Fruit fly (Drosophila melanogaster) whole organism, prepupa: ENCODE data around the gene CG9175.

Experiments used
- Blimp-1 ChIP-seq: fragments of 200-800 bp; sonication (Bioruptor generic); optimal IDR thresholded peaks from 3 replicates; lab custom pipeline; 2017; ENCODE audit warnings: missing biosample characterization, missing genetic modification characterization, mild to moderate bottlenecking, moderate library complexity, missing genetic modification reagents
- CG10631 ChIP-seq: fragments of 200-800 bp; sonication (Bioruptor generic); optimal IDR thresholded peaks from 2 replicates; lab custom pipeline; 2016; ENCODE audit warnings: missing biosample characterization, missing genetic modification characterization
- CG10669 ChIP-seq: fragments of 200-800 bp; sonication (Bioruptor generic); optimal IDR thresholded peaks from 3 replicates; lab custom pipeline; 2018; ENCODE audit warnings: missing biosample characterization, mild to moderate bottlenecking, missing genetic modification characterization, moderate library complexity
- CG11762 ChIP-seq: fragments of 200-800 bp; sonication (Bioruptor generic); optimal IDR thresholded peaks from 3 replicates; lab custom pipeline; 2016; ENCODE audit warnings: missing biosample characterization, missing genetic modification characterization; ENCODE audit not compliant: insufficient read depth
- CG15336 ChIP-seq: fragments of 200-800 bp; sonication (Bioruptor generic); IDR thresholded peaks from 2 replicates; pipeline ENCODE4 v1.3.6; 2022; ENCODE audit warnings: missing biosample characterization, missing genetic modification characterization
- CG1621 ChIP-seq: fragments of 200-800 bp; sonication (Bioruptor generic); optimal IDR thresholded peaks from 3 replicates; lab custom pipeline; 2018; ENCODE audit warnings: missing biosample characterization, mild to moderate bottlenecking, missing genetic modification characterization
- CG3032 ChIP-seq: fragments of 200-800 bp; optimal IDR thresholded peaks from 2 replicates; lab custom pipeline; 2019; ENCODE audit warnings: missing biosample characterization, mild to moderate bottlenecking, missing genetic modification characterization, moderate library complexity
- CG32006 ChIP-seq: fragments of 200-800 bp; sonication (Bioruptor generic); optimal IDR thresholded peaks from 3 replicates; lab custom pipeline; 2017; ENCODE audit warnings: missing biosample characterization, mild to moderate bottlenecking, missing genetic modification characterization
- CG3919 ChIP-seq: fragments of 200-800 bp; sonication (Bioruptor generic); optimal IDR thresholded peaks from 3 replicates; lab custom pipeline; 2016; ENCODE audit warnings: missing biosample characterization, missing genetic modification characterization
- CG4318 ChIP-seq: fragments of 200-800 bp; sonication (Bioruptor generic); optimal IDR thresholded peaks from 3 replicates; lab custom pipeline; 2017; ENCODE audit warnings: missing biosample characterization, mild to moderate bottlenecking, missing genetic modification characterization
- CG6163 ChIP-seq: fragments of 200-800 bp; sonication (Bioruptor generic); IDR thresholded peaks from 3 replicates; pipeline ENCODE4 v1.3.6; 2022; ENCODE audit warnings: missing biosample characterization, missing genetic modification characterization
- CG6792 ChIP-seq: fragments of 200-800 bp; sonication (Bioruptor generic); optimal IDR thresholded peaks from 3 replicates; lab custom pipeline; 2016; ENCODE audit warnings: missing biosample characterization, missing genetic modification characterization
- CG6808 ChIP-seq: fragments of 200-800 bp; sonication (Bioruptor generic); optimal IDR thresholded peaks from 3 replicates; lab custom pipeline; 2017; ENCODE audit warnings: missing biosample characterization, missing genetic modification characterization, mild to moderate bottlenecking, moderate library complexity, missing genetic modification reagents
- CG6854 ChIP-seq: fragments of 200-800 bp; sonication (Bioruptor generic); optimal IDR thresholded peaks from 2 replicates; lab custom pipeline; 2017; ENCODE audit warnings: missing biosample characterization, mild to moderate bottlenecking, missing genetic modification characterization
- CG8319 ChIP-seq: fragments of 200-800 bp; sonication (Bioruptor generic); optimal IDR thresholded peaks from 3 replicates; lab custom pipeline; 2016; ENCODE audit warnings: missing biosample characterization, missing genetic modification characterization
- CG8632 ChIP-seq: fragments of 200-800 bp; sonication (Bioruptor generic); optimal IDR thresholded peaks from 3 replicates; lab custom pipeline; 2016; ENCODE audit warnings: missing biosample characterization, missing genetic modification characterization
- Eip75B ChIP-seq: fragments of 200-800 bp; sonication (Bioruptor generic); optimal IDR thresholded peaks from 3 replicates; lab custom pipeline; 2016; ENCODE audit warnings: missing biosample characterization, missing genetic modification characterization
- Ets21C ChIP-seq: fragments of 200-800 bp; sonication (Bioruptor generic); optimal IDR thresholded peaks from 3 replicates; lab custom pipeline; 2016; ENCODE audit warnings: missing biosample characterization, missing genetic modification characterization
- Ets96B ChIP-seq: fragments of 200-800 bp; optimal IDR thresholded peaks from 2 replicates; lab custom pipeline; 2019; ENCODE audit warnings: missing biosample characterization, mild to moderate bottlenecking, missing genetic modification characterization, moderate library complexity
- Hr38 ChIP-seq: sonication (Bioruptor generic); optimal IDR thresholded peaks from 2 replicates; lab custom pipeline; 2016; ENCODE audit warnings: missing biosample characterization, missing genetic modification characterization
- Hr39 ChIP-seq: fragments of 200-800 bp; sonication (Bioruptor generic); optimal IDR thresholded peaks from 2 replicates; lab custom pipeline; 2016; ENCODE audit warnings: missing biosample characterization, missing genetic modification characterization
- Hr4 ChIP-seq: fragments of 200-800 bp; sonication (Bioruptor generic); optimal IDR thresholded peaks from 3 replicates; lab custom pipeline; 2016; ENCODE audit warnings: missing biosample characterization, missing genetic modification characterization
- Lpt ChIP-seq: fragments of 200-800 bp; sonication (Bioruptor generic); optimal IDR thresholded peaks from 3 replicates; lab custom pipeline; 2016; ENCODE audit warnings: missing biosample characterization, missing genetic modification characterization
- Met ChIP-seq: fragments of 200-800 bp; sonication (Bioruptor generic); optimal IDR thresholded peaks from 3 replicates; lab custom pipeline; 2016; ENCODE audit warnings: missing biosample characterization, missing genetic modification characterization
- OdsH ChIP-seq: fragments of 200-800 bp; sonication (Bioruptor generic); optimal IDR thresholded peaks from 3 replicates; lab custom pipeline; 2016; ENCODE audit warnings: missing biosample characterization, missing genetic modification characterization
- Smox ChIP-seq: fragments of 200-800 bp; sonication (Bioruptor generic); optimal IDR thresholded peaks from 3 replicates; lab custom pipeline; 2016; ENCODE audit warnings: missing biosample characterization, missing genetic modification characterization
- Sox102F ChIP-seq: fragments of 200-800 bp; sonication (Bioruptor generic); optimal IDR thresholded peaks from 2 replicates; lab custom pipeline; 2016; ENCODE audit warnings: missing biosample characterization, mild to moderate bottlenecking, missing genetic modification characterization
- Sox14 ChIP-seq: fragments of 200-800 bp; sonication (Bioruptor generic); optimal IDR thresholded peaks from 3 replicates; lab custom pipeline; 2016; ENCODE audit warnings: missing biosample characterization, missing genetic modification characterization
- achi ChIP-seq: fragments of 200-800 bp; sonication (Bioruptor generic); optimal IDR thresholded peaks from 3 replicates; lab custom pipeline; 2016; ENCODE audit warnings: missing biosample characterization, missing genetic modification characterization
- cyc ChIP-seq: fragments of 200-800 bp; sonication (Bioruptor generic); optimal IDR thresholded peaks from 3 replicates; lab custom pipeline; 2016; ENCODE audit warnings: missing biosample characterization, missing genetic modification characterization
- esn ChIP-seq: fragments of 200-800 bp; sonication (Bioruptor generic); optimal IDR thresholded peaks from 2 replicates; lab custom pipeline; 2016; ENCODE audit warnings: missing biosample characterization, mild to moderate bottlenecking, missing genetic modification characterization, moderate library complexity
- fkh ChIP-seq: fragments of 200-800 bp; sonication (Bioruptor generic); optimal IDR thresholded peaks from 3 replicates; lab custom pipeline; 2017; ENCODE audit warnings: missing biosample characterization, mild to moderate bottlenecking, missing genetic modification characterization, moderate library complexity
- lz ChIP-seq: fragments of 200-800 bp; sonication (Bioruptor generic); optimal IDR thresholded peaks from 3 replicates; lab custom pipeline; 2016; ENCODE audit warnings: missing biosample characterization, missing genetic modification characterization
- net ChIP-seq: fragments of 200-800 bp; sonication (Bioruptor generic); optimal IDR thresholded peaks from 3 replicates; lab custom pipeline; 2016; ENCODE audit warnings: missing biosample characterization, missing genetic modification characterization
- pdm3 ChIP-seq: fragments of 200-800 bp; sonication (Bioruptor generic); optimal IDR thresholded peaks from 3 replicates; lab custom pipeline; 2016; ENCODE audit warnings: missing biosample characterization, missing genetic modification characterization
- salr ChIP-seq, 2 experiments: fragments of 200-800 bp; sonication (Bioruptor generic); optimal IDR thresholded peaks; 3 replicates each; lab custom pipeline; 2016 to 2018; ENCODE audit warnings: missing biosample characterization in 2 of 2, missing genetic modification characterization in 2 of 2, mild to moderate bottlenecking in 1 of 2
- ss ChIP-seq, 2 experiments: fragments of 200-800 bp; sonication (Bioruptor generic); optimal IDR thresholded peaks; 2 replicates in 1 of 2; 3 replicates in 1 of 2; lab custom pipeline; 2017 to 2018; ENCODE audit warnings: mild to moderate bottlenecking in 2 of 2, missing biosample characterization in 2 of 2, missing genetic modification characterization in 2 of 2, moderate library complexity in 1 of 2
- svp ChIP-seq: fragments of 200-800 bp; sonication (Bioruptor generic); peaks from one replicate; lab custom pipeline; 2016; ENCODE audit warnings: missing biosample characterization, missing genetic modification characterization
- topi ChIP-seq: fragments of 200-800 bp; sonication (Bioruptor generic); optimal IDR thresholded peaks from 3 replicates; lab custom pipeline; 2016; ENCODE audit warnings: missing biosample characterization, missing genetic modification characterization
- vri ChIP-seq: fragments of 200-800 bp; sonication (Bioruptor generic); optimal IDR thresholded peaks from 3 replicates; lab custom pipeline; 2016; ENCODE audit warnings: missing biosample characterization, mild to moderate bottlenecking, missing genetic modification characterization

Gene CG9175

DNA sequence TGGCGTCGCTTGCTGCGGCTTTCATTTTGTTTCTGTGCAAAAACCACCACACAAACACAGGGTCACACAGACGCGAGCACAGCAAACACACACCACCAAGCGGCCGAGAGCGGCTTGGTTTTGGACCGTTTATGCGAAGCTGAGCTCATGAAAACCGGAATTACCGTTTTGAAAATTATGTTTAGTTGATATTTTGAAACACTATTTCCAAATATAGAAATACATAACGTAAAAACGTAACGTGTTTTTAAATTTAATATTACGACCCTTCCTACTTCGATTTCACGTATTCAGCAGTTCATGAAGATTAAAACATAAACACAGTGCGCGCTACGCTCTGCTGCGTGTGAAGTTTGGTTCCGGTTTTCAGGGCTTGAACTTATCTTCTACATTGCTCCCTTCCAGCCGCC, 47.5 kb downstream of the CG9175 start (continued):
- no peak for TF ChIP-seq CG4318
- peak; percentile 96 for TF ChIP-seq achi
- TF ChIP-seq esn (GFP tag; lab: Kevin White, UChicago) = peak; percentile 98
- peak; percentile 94 for TF ChIP-seq CG8632 (GFP tag; lab: Kevin White, UChicago)
- TF ChIP-seq Hr38 (GFP tag; lab: Kevin White, UChicago) = no peak
- peak; percentile 96 for TF ChIP-seq Smox (GFP tag; lab: Kevin White, UChicago)
- TF ChIP-seq CG10669 (GFP tag; lab: Kevin White, UChicago) = peak; percentile 89
- TF ChIP-seq Ets21C = peak; percentile 88
- TF ChIP-seq, all 60 proteins: peak for 57

DNA sequence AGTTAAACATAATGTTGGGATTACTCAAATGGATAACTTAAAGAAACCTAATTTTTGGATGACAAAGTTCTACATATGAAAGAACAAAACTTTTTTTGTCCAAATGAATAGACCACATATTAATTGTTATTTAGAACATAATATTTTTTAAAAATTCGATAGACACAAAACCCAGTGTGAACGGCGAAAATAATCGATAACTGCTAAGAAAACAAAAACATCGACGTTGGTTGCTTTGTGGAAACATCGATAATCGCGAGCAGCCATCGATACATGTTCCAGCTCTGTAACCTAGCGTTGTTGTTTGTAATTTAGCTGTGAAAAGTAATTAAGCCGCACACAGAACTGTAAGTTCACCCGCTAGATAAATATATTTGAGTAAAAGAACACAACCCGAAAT, 48.2 kb downstream of the CG9175 start, which contains the start of gene CG9135:
CG9135 (plus strand) TSS at position 226 of the 400 bp plus-strand sequence.
- no peak for TF ChIP-seq CG3919 (GFP tag; lab: Kevin White, UChicago)
- no peak for TF ChIP-seq salr (GFP tag; optimal IDR thresholded peaks at IDR 0.05; lab: Kevin White, UChicago)
- TF ChIP-seq CG8632 (GFP tag; lab: Kevin White, UChicago) = no peak
- no peak for TF ChIP-seq CG6792 (GFP tag; lab: Kevin White, UChicago)
- no peak for TF ChIP-seq Met (GFP tag; lab: Kevin White, UChicago)
- no peak for TF ChIP-seq Sox102F (GFP tag; lab: Kevin White, UChicago)
- TF ChIP-seq CG6163 (GFP tag; lab: Robert Waterston, UW) = no peak
- TF ChIP-seq Ets96B (tag; lab: Kevin White, UChicago) = no peak
- TF ChIP-seq CG3032 (tag; lab: Kevin White, UChicago) = no peak
- no peak for TF ChIP-seq CG8319 (GFP tag; lab: Kevin White, UChicago)
- TF ChIP-seq cyc (GFP tag; lab: Kevin White, UChicago) = no peak
- TF ChIP-seq, all 60 proteins: peak for 0

- TF ChIP-seq Hr39 (GFP tag; lab: Kevin White, UChicago) (no peak), CG4318 (no peak), CG10669 (GFP tag; lab: Kevin White, UChicago) (no peak), fkh (GFP tag; lab: Kevin White, UChicago) (no peak), net (GFP tag; lab: Kevin White, UChicago) (no peak), ss (GFP tag; optimal IDR thresholded peaks at IDR 0.05; lab: Kevin White, UChicago) (no peak), salr (GFP tag; optimal IDR thresholded peaks at IDR 0.05; lab: Kevin White, UChicago) (no peak)
These were observed 50.2 kb downstream of the CG9175 start, which contains the start of the genes CG34179 and slmo for dm6 chr2L:6048542-6048941. CG34179 (minus strand) TSS chr2L:6048706. slmo (minus strand) TSS chr2L:6048706.

dm6 chr2L:6047528-6048160, 51.1 kb downstream of the CG9175 start, which contains the start of gene IPIP:
IPIP (plus strand) TSS chr2L:6048002.
- TF ChIP-seq CG4318 (no peak), pdm3 (GFP tag; lab: Kevin White, UChicago) (no peak), lz (GFP tag; lab: Kevin White, UChicago) (peak; percentile 18), CG10631 (no peak), CG6163 (GFP tag; lab: Robert Waterston, UW) (peak; percentile 58; the same call in 2 of the 3 replicates), CG6808 (GFP tag; lab: Kevin White, UChicago) (no peak), topi (GFP tag; lab: Kevin White, UChicago) (peak; percentile 29), OdsH (GFP tag; lab: Kevin White, UChicago) (no peak), esn (GFP tag; lab: Kevin White, UChicago) (peak; percentile 26), cyc (GFP tag; lab: Kevin White, UChicago) (peak; percentile 25), svp (GFP tag; lab: Kevin White, UChicago) (peak; percentile 97), Met (GFP tag; lab: Kevin White, UChicago) (peak; percentile 7), Sox102F (GFP tag; lab: Kevin White, UChicago) (peak; percentile 28), Hr4 (GFP tag; lab: Kevin White, UChicago) (peak; percentile 12), Ets21C (no peak), net (GFP tag; lab: Kevin White, UChicago) (peak; percentile 46), Hr39 (GFP tag; lab: Kevin White, UChicago) (peak; percentile 30), CG6854 (GFP tag; lab: Kevin White, UChicago) (no peak), CG1621 (tag; lab: Kevin White, UChicago) (peak; percentile 22), CG32006 (GFP tag; lab: Kevin White, UChicago) (peak; percentile 19), vri (GFP tag; lab: Kevin White, UChicago) (peak; percentile 64), CG15336 (GFP tag; lab: Robert Waterston, UW) (peak; percentile 32; the same call in 1 of the 2 replicates), Hr38 (GFP tag; lab: Kevin White, UChicago) (no peak), CG3919 (GFP tag; lab: Kevin White, UChicago) (peak; percentile 62), ss (GFP tag; optimal IDR thresholded peaks at IDR 0.05; lab: Kevin White, UChicago) (peak in 1 of 2 experiments; percentile 15), Lpt (GFP tag; lab: Kevin White, UChicago) (no peak), salr (GFP tag; optimal IDR thresholded peaks at IDR 0.05; lab: Kevin White, UChicago) (peak in 1 of 2 experiments; percentile 8), CG8319 (GFP tag; lab: Kevin White, UChicago) (peak; percentile 14), Sox14 (GFP tag; lab: Kevin White, UChicago) (peak; percentile 29), Eip75B (GFP tag; lab: Kevin White, UChicago) (peak; percentile 17), CG11762 (GFP tag; lab: Kevin White, UChicago) (no peak), CG6792 (GFP tag; lab: Kevin White, UChicago) (peak; percentile 11), Blimp-1 (GFP tag; lab: Kevin White, UChicago) (peak; percentile 51), CG3032 (tag; lab: Kevin White, UChicago) (peak; percentile 15)
